Fruit fly (Drosophila melanogaster) whole organism, prepupa: Measurements from ENCODE around the gene CG31253.

ENCODE experiments used
- CG1621 ChIP-seq: fragments of 200-800 bp; sonication (Bioruptor generic); optimal IDR thresholded peaks from 3 replicates; lab custom pipeline; 2018; ENCODE audit warnings: missing biosample characterization, mild to moderate bottlenecking, missing genetic modification characterization
- CG32006 ChIP-seq: fragments of 200-800 bp; sonication (Bioruptor generic); optimal IDR thresholded peaks from 3 replicates; lab custom pipeline; 2017; ENCODE audit warnings: missing biosample characterization, mild to moderate bottlenecking, missing genetic modification characterization
- CG34406 ChIP-seq: fragments of 200-800 bp; sonication (Bioruptor generic); optimal IDR thresholded peaks from 3 replicates; lab custom pipeline; 2016; ENCODE audit warnings: missing biosample characterization, missing genetic modification characterization
- CG4318 ChIP-seq: fragments of 200-800 bp; sonication (Bioruptor generic); optimal IDR thresholded peaks from 3 replicates; lab custom pipeline; 2017; ENCODE audit warnings: missing biosample characterization, mild to moderate bottlenecking, missing genetic modification characterization
- CG6276 ChIP-seq: fragments of 200-800 bp; sonication (Bioruptor generic); optimal IDR thresholded peaks from 2 replicates; lab custom pipeline; 2017; ENCODE audit warnings: missing biosample characterization, mild to moderate bottlenecking, missing genetic modification characterization
- CG8632 ChIP-seq: fragments of 200-800 bp; sonication (Bioruptor generic); optimal IDR thresholded peaks from 3 replicates; lab custom pipeline; 2016; ENCODE audit warnings: missing biosample characterization, missing genetic modification characterization
- dsx ChIP-seq: fragments of 200-800 bp; optimal IDR thresholded peaks from 3 replicates; lab custom pipeline; 2019; ENCODE audit warnings: missing biosample characterization, mild to moderate bottlenecking, missing genetic modification characterization, moderate library complexity; ENCODE audit not compliant: poor library complexity, severe bottlenecking
- eg ChIP-seq: fragments of 200-800 bp; sonication (Bioruptor generic); IDR thresholded peaks from 3 replicates; pipeline ENCODE4 v1.3.6; 2022; ENCODE audit warnings: missing biosample characterization, missing genetic modification characterization
- esn ChIP-seq: fragments of 200-800 bp; sonication (Bioruptor generic); optimal IDR thresholded peaks from 2 replicates; lab custom pipeline; 2016; ENCODE audit warnings: missing biosample characterization, mild to moderate bottlenecking, missing genetic modification characterization, moderate library complexity
- fkh ChIP-seq: fragments of 200-800 bp; sonication (Bioruptor generic); optimal IDR thresholded peaks from 3 replicates; lab custom pipeline; 2017; ENCODE audit warnings: missing biosample characterization, mild to moderate bottlenecking, missing genetic modification characterization, moderate library complexity
- spab ChIP-seq: fragments of 200-800 bp; sonication (Bioruptor generic); optimal IDR thresholded peaks from 2 replicates; lab custom pipeline; 2017; ENCODE audit warnings: missing biosample characterization, mild to moderate bottlenecking, missing genetic modification characterization, missing genetic modification reagents
- ss ChIP-seq, 2 experiments: fragments of 200-800 bp; sonication (Bioruptor generic); optimal IDR thresholded peaks; 2 replicates in 1 of 2; 3 replicates in 1 of 2; lab custom pipeline; 2017 to 2018; ENCODE audit warnings: mild to moderate bottlenecking in 2 of 2, missing biosample characterization in 2 of 2, missing genetic modification characterization in 2 of 2, moderate library complexity in 1 of 2
- topi ChIP-seq: fragments of 200-800 bp; sonication (Bioruptor generic); optimal IDR thresholded peaks from 3 replicates; lab custom pipeline; 2016; ENCODE audit warnings: missing biosample characterization, missing genetic modification characterization

DNA sequence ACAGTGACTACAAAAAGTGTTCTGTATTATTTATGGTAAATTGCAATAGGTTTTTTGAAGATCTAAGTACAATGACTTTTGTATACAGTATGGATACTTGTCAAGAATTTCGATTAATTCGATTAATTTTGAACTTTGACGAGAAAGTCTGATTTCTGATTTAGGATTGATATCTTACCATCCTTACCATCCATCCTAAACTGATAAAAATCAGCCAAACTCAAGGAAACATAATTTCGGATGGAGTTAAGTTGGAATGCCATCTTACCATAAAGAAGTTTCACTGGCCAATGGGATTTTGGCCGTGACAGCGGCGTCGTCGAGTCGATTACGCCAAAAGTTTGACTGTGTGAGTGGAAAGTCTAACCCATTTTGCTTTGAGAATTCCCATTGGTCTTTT lies 30.3 kb upstream of the CG31253 start, which contains the start of gene CG4815:
- no peak for TF ChIP-seq topi (GFP tag; lab: Kevin White, UChicago)
- TF ChIP-seq CG34406 (GFP tag; lab: Kevin White, UChicago), result no peak
- no peak for TF ChIP-seq esn (GFP tag; lab: Kevin White, UChicago)
- TF ChIP-seq CG4318 (GFP tag; lab: Kevin White, UChicago), result no peak
- no peak for TF ChIP-seq CG32006
- TF ChIP-seq dsx (GFP tag; lab: Kevin White, UChicago), result no peak
- no peak for TF ChIP-seq spab (GFP tag; lab: Kevin White, UChicago)
- TF ChIP-seq CG1621, result no peak
- no peak for TF ChIP-seq CG8632
- no peak for TF ChIP-seq fkh (GFP tag; lab: Kevin White, UChicago)
- no peak for TF ChIP-seq ss (GFP tag; optimal IDR thresholded peaks at IDR 0.05; lab: Kevin White, UChicago)
- no peak for TF ChIP-seq CG6276
- no peak for TF ChIP-seq eg (GFP tag; lab: Robert Waterston, UW)
